Fruit fly (Drosophila melanogaster): ENCODE measurements around the gene Nup35.

Nup35 gene

dm6 chrX:18618122-18618521 lies 29.9 kb upstream of the Nup35 start:
- TF ChIP-seq CG6808 (GFP tag; optimal IDR thresholded peaks at IDR 0.05) (peak; percentile 2), Eip78C (GFP tag) (peak; percentile 6), ss (GFP tag; optimal IDR thresholded peaks at IDR 0.05) (no peak)

dm6 chrX:18621649-18622346 lies 26.2 kb upstream of the Nup35 start:
- TF ChIP-seq Eip78C (GFP tag) (peak; percentile 27), dsx (GFP tag; optimal IDR thresholded peaks at IDR 0.05; ENCODE audit: poor library complexity, severe bottlenecking) (no peak)

dm6 chrX:18627002-18627401 lies 21.0 kb upstream of the Nup35 start:
- TF ChIP-seq CG6163 (GFP tag; IDR thresholded peaks at IDR 0.05) (no peak), Eip78C (GFP tag) (peak; percentile 11)

- TF ChIP-seq eg (GFP tag; IDR thresholded peaks at IDR 0.05) (no peak), vri (GFP tag; optimal IDR thresholded peaks at IDR 0.05) (peak; percentile 47), CG3032 (tag; optimal IDR thresholded peaks at IDR 0.05) (no peak), cyc (GFP tag; optimal IDR thresholded peaks at IDR 0.05) (no peak), Eip78C (GFP tag) (peak; percentile 51), achi (GFP tag; optimal IDR thresholded peaks at IDR 0.05) (no peak), CG6854 (GFP tag; optimal IDR thresholded peaks at IDR 0.05) (no peak), svp (GFP tag) (no peak)
Observed at dm6 chrX:18630990-18631389, 17.0 kb upstream of the Nup35 start.

- TF ChIP-seq CG8632 (GFP tag; optimal IDR thresholded peaks at IDR 0.05): no peak
- TF ChIP-seq fkh (GFP tag; optimal IDR thresholded peaks at IDR 0.05): no peak
- no peak for TF ChIP-seq salr (GFP tag; optimal IDR thresholded peaks at IDR 0.05)
- TF ChIP-seq net (GFP tag; optimal IDR thresholded peaks at IDR 0.05): peak; percentile 6
- TF ChIP-seq pdm3 (GFP tag; optimal IDR thresholded peaks at IDR 0.05): no peak
- peak; percentile 58; the same call in 2 of the 3 replicates for TF ChIP-seq eg (GFP tag; IDR thresholded peaks at IDR 0.05)
- no peak for TF ChIP-seq CG31627 (GFP tag; optimal IDR thresholded peaks at IDR 0.05)
- TF ChIP-seq CG1621 (tag; optimal IDR thresholded peaks at IDR 0.05): no peak
- no peak for TF ChIP-seq CG4318 (GFP tag; optimal IDR thresholded peaks at IDR 0.05)
- TF ChIP-seq CG6276 (GFP tag; optimal IDR thresholded peaks at IDR 0.05): peak; percentile 29
- peak; percentile 45; the same call in 1 of the 2 replicates for TF ChIP-seq CG15336 (GFP tag; IDR thresholded peaks at IDR 0.05)
- peak; percentile 23 for TF ChIP-seq Eip93F (GFP tag; optimal IDR thresholded peaks at IDR 0.05)
- TF ChIP-seq CG8119 (GFP tag; IDR thresholded peaks at IDR 0.05): peak; percentile 41; the same call in 1 of the 3 replicates
- TF ChIP-seq CG11902 (GFP tag; optimal IDR thresholded peaks at IDR 0.05): no peak
- TF ChIP-seq Sox14 (GFP tag; optimal IDR thresholded peaks at IDR 0.05): no peak
- no peak for TF ChIP-seq dsx (GFP tag; optimal IDR thresholded peaks at IDR 0.05; ENCODE audit: poor library complexity, severe bottlenecking)
- TF ChIP-seq CG3032 (tag; optimal IDR thresholded peaks at IDR 0.05): no peak
- TF ChIP-seq achi (GFP tag; optimal IDR thresholded peaks at IDR 0.05): no peak
- TF ChIP-seq CG8319 (GFP tag; optimal IDR thresholded peaks at IDR 0.05): no peak
- no peak; the same call in 2 of the 3 replicates for TF ChIP-seq CG6163 (GFP tag; IDR thresholded peaks at IDR 0.05)
- TF ChIP-seq svp (GFP tag): peak; percentile 33
- peak; percentile 13 for TF ChIP-seq CG6808 (GFP tag; optimal IDR thresholded peaks at IDR 0.05)
- TF ChIP-seq Smox (GFP tag; optimal IDR thresholded peaks at IDR 0.05): no peak
- no peak for TF ChIP-seq CG9139 (GFP tag; optimal IDR thresholded peaks at IDR 0.05)
- no peak for TF ChIP-seq Blimp-1 (GFP tag; optimal IDR thresholded peaks at IDR 0.05)
- no peak for TF ChIP-seq CG11294 (GFP tag; IDR thresholded peaks at IDR 0.05)
- TF ChIP-seq Sox15 (GFP tag; optimal IDR thresholded peaks at IDR 0.05): no peak
- TF ChIP-seq Met (GFP tag; optimal IDR thresholded peaks at IDR 0.05): no peak
- no peak for TF ChIP-seq vri (GFP tag; optimal IDR thresholded peaks at IDR 0.05)
- no peak for TF ChIP-seq CG11762 (GFP tag; optimal IDR thresholded peaks at IDR 0.05; ENCODE audit: insufficient read depth)
- peak; percentile 18 for TF ChIP-seq CG16779 (tag; optimal IDR thresholded peaks at IDR 0.05)
Observed at dm6 chrX:18634716-18635115, 13.3 kb upstream of the Nup35 start, which contains the start of gene wgn. Gene wgn (minus strand): TSS chrX:18634908.
